Fruit fly (Drosophila melanogaster) whole organism, embryonic: ENCODE results near the gene CG42538.

Source experiments
- Ada2b ChIP-seq: fragments of 200-800 bp; sonication (Bioruptor generic); IDR thresholded peaks from 2 replicates; pipeline ENCODE4 v1.3.6; 2022; ENCODE audit warnings: missing biosample characterization, missing genetic modification characterization
- Atf-2 ChIP-seq: fragments of 200-800 bp; sonication (Bioruptor generic); optimal IDR thresholded peaks from 2 replicates; lab custom pipeline; 2016; ENCODE audit warnings: missing biosample characterization, missing genetic modification characterization
- Bteb2 ChIP-seq: fragments of 200-800 bp; sonication (Bioruptor generic); optimal IDR thresholded peaks from 2 replicates; lab custom pipeline; 2016; ENCODE audit warnings: missing biosample characterization, missing genetic modification characterization
- CG1024 ChIP-seq: fragments of 200-800 bp; sonication (Bioruptor generic); IDR thresholded peaks from 2 replicates; pipeline ENCODE4 v1.3.6; 2022; ENCODE audit warnings: missing biosample characterization, missing genetic modification characterization
- CG10959 ChIP-seq: fragments of 200-800 bp; sonication (Bioruptor generic); IDR thresholded peaks from 2 replicates; pipeline ENCODE4 v1.3.6; 2022; ENCODE audit warnings: missing biosample characterization, missing genetic modification characterization
- CG11398 ChIP-seq: fragments of 200-800 bp; sonication (Bioruptor generic); optimal IDR thresholded peaks from 2 replicates; lab custom pipeline; 2016; ENCODE audit warnings: missing biosample characterization, missing genetic modification characterization
- CG12071 ChIP-seq: fragments of 200-800 bp; sonication (Bioruptor generic); optimal IDR thresholded peaks from 3 replicates; lab custom pipeline; 2018; ENCODE audit warnings: missing biosample characterization, mild to moderate bottlenecking, missing genetic modification characterization
- CG12155 ChIP-seq: fragments of 200-800 bp; sonication (Bioruptor generic); optimal IDR thresholded peaks from 3 replicates; lab custom pipeline; 2016; ENCODE audit warnings: missing biosample characterization, missing genetic modification characterization
- CG12391 ChIP-seq: fragments of 200-800 bp; sonication (Bioruptor generic); optimal IDR thresholded peaks from 3 replicates; lab custom pipeline; 2018; ENCODE audit warnings: missing biosample characterization, mild to moderate bottlenecking, missing genetic modification characterization, moderate library complexity
- CG1602 ChIP-seq: fragments of 200-800 bp; sonication (Bioruptor generic); optimal IDR thresholded peaks from 3 replicates; lab custom pipeline; 2016; ENCODE audit warnings: missing biosample characterization, missing genetic modification characterization
- CG2116 ChIP-seq: fragments of 200-800 bp; sonication (Bioruptor generic); optimal IDR thresholded peaks from 3 replicates; lab custom pipeline; 2018; ENCODE audit warnings: missing biosample characterization, mild to moderate bottlenecking, missing genetic modification characterization
- CG2199 ChIP-seq: fragments of 200-800 bp; sonication (Bioruptor generic); IDR thresholded peaks from 3 replicates; pipeline ENCODE4 v1.3.6; 2022; ENCODE audit warnings: missing biosample characterization, missing genetic modification characterization
- CG2202 ChIP-seq: fragments of 200-800 bp; sonication (Bioruptor generic); optimal IDR thresholded peaks from 2 replicates; lab custom pipeline; 2018; ENCODE audit warnings: missing biosample characterization, mild to moderate bottlenecking, missing genetic modification characterization
- CG2678 ChIP-seq: fragments of 200-800 bp; sonication (Bioruptor generic); optimal IDR thresholded peaks from 3 replicates; lab custom pipeline; 2019; ENCODE audit warnings: missing biosample characterization, mild to moderate bottlenecking, missing genetic modification characterization, moderate library complexity
- CG31388 ChIP-seq: fragments of 200-800 bp; sonication (Bioruptor generic); optimal IDR thresholded peaks from 2 replicates; lab custom pipeline; 2016; ENCODE audit warnings: missing biosample characterization, missing genetic modification characterization
- CG34376 ChIP-seq: fragments of 200-800 bp; sonication (Bioruptor generic); optimal IDR thresholded peaks from 2 replicates; lab custom pipeline; 2018; ENCODE audit warnings: missing biosample characterization, mild to moderate bottlenecking, missing genetic modification characterization
- CG34422 ChIP-seq: fragments of 200-800 bp; sonication (Bioruptor generic); IDR thresholded peaks from 3 replicates; pipeline ENCODE4 v1.3.6; 2022; ENCODE audit warnings: missing biosample characterization, missing genetic modification characterization
- CG3726 ChIP-seq: fragments of 200-800 bp; sonication (Bioruptor generic); IDR thresholded peaks from 3 replicates; pipeline ENCODE4, ENCODE4 v1.3.6; 2022; ENCODE audit warnings: missing biosample characterization, missing genetic modification characterization
- CG3838 ChIP-seq: fragments of 200-800 bp; sonication (Bioruptor generic); optimal IDR thresholded peaks from 3 replicates; lab custom pipeline; 2016; ENCODE audit warnings: missing biosample characterization, missing genetic modification characterization
- CG3847 ChIP-seq: fragments of 200-800 bp; sonication (Bioruptor generic); IDR thresholded peaks from 2 replicates; pipeline ENCODE4 v1.3.6; 2022; ENCODE audit warnings: missing biosample characterization, missing genetic modification characterization
- CG6254 ChIP-seq: fragments of 200-800 bp; sonication (Bioruptor generic); optimal IDR thresholded peaks from 3 replicates; lab custom pipeline; 2017; ENCODE audit warnings: mild to moderate bottlenecking, missing biosample characterization, missing genetic modification reagents, missing genetic modification characterization
- CG9215 ChIP-seq: fragments of 200-800 bp; sonication (Bioruptor generic); IDR thresholded peaks from 2 replicates; pipeline ENCODE4 v1.3.6; 2022; ENCODE audit warnings: missing biosample characterization, missing genetic modification characterization
- CG9437 ChIP-seq: fragments of 200-800 bp; sonication (Bioruptor generic); optimal IDR thresholded peaks from 2 replicates; lab custom pipeline; 2018; ENCODE audit warnings: missing biosample characterization, mild to moderate bottlenecking, missing genetic modification characterization
- CG9817 ChIP-seq: fragments of 200-800 bp; sonication (Bioruptor generic); optimal IDR thresholded peaks from 2 replicates; lab custom pipeline; 2018; ENCODE audit warnings: missing biosample characterization, mild to moderate bottlenecking, missing genetic modification characterization, moderate library complexity
- CkIIα-i1 ChIP-seq: fragments of 200-800 bp; sonication (Bioruptor generic); IDR thresholded peaks from 2 replicates; pipeline ENCODE4 v1.3.6; 2022; ENCODE audit warnings: missing biosample characterization, missing genetic modification characterization
- Dfd ChIP-seq, 2 experiments: fragments of >200 bp; optimal IDR thresholded peaks; 2 replicates each; lab custom pipeline; 2017; ENCODE audit warnings: missing biosample characterization in 2 of 2, missing genetic modification characterization in 2 of 2
- Dip3 ChIP-seq: fragments of 200-800 bp; sonication (Bioruptor generic); optimal IDR thresholded peaks from 3 replicates; lab custom pipeline; 2016; ENCODE audit warnings: missing biosample characterization, missing genetic modification characterization
- Dp ChIP-seq: fragments of 200-800 bp; sonication (Bioruptor generic); optimal IDR thresholded peaks from 2 replicates; lab custom pipeline; 2018; ENCODE audit warnings: missing biosample characterization, mild to moderate bottlenecking, missing genetic modification characterization, moderate library complexity
- ERR ChIP-seq: fragments of 200-800 bp; sonication (Bioruptor generic); optimal IDR thresholded peaks from 2 replicates; lab custom pipeline; 2016; ENCODE audit warnings: missing biosample characterization, missing genetic modification characterization
- Fer1 ChIP-seq: fragments of 200-800 bp; sonication (Bioruptor generic); optimal IDR thresholded peaks from 2 replicates; lab custom pipeline; 2017; ENCODE audit warnings: missing biosample characterization, mild to moderate bottlenecking, missing genetic modification characterization
- Hmr ChIP-seq: fragments of 200-800 bp; sonication (Bioruptor generic); optimal IDR thresholded peaks from 3 replicates; lab custom pipeline; 2017; ENCODE audit warnings: mild to moderate bottlenecking, missing biosample characterization, missing genetic modification reagents, missing genetic modification characterization
- Hmx ChIP-seq: fragments of 200-800 bp; sonication (Bioruptor generic); optimal IDR thresholded peaks from 2 replicates; lab custom pipeline; 2016; ENCODE audit warnings: missing biosample characterization, missing genetic modification characterization
- Hr78 ChIP-seq, 2 experiments: fragments of 200-800 bp in 1 of 2; fragments of >200 bp in 1 of 2; sonication (Bioruptor generic) in 1 of 2; optimal IDR thresholded peaks; 2 replicates each; lab custom pipeline; 2017 to 2019; ENCODE audit warnings: missing biosample characterization in 2 of 2, missing genetic modification characterization in 2 of 2, mild to moderate bottlenecking in 1 of 2, moderate library complexity in 1 of 2
- Kr ChIP-seq: fragments of 200-800 bp; sonication (Bioruptor generic); optimal IDR thresholded peaks from 2 replicates; lab custom pipeline; 2017; ENCODE audit warnings: missing biosample characterization, mild to moderate bottlenecking, missing genetic modification characterization
- Meics ChIP-seq: fragments of 200-800 bp; sonication (Bioruptor generic); optimal IDR thresholded peaks from 2 replicates; lab custom pipeline; 2017; ENCODE audit warnings: missing biosample characterization, mild to moderate bottlenecking, missing genetic modification characterization
- Nf-YC ChIP-seq: fragments of 200-800 bp; optimal IDR thresholded peaks from 3 replicates; lab custom pipeline; 2019; ENCODE audit warnings: missing biosample characterization, mild to moderate bottlenecking, missing genetic modification characterization, moderate library complexity
- Ptx1 ChIP-seq: fragments of 200-800 bp; sonication (Bioruptor generic); IDR thresholded peaks from 2 replicates; pipeline ENCODE4 v1.3.6; 2022; ENCODE audit warnings: missing biosample characterization, missing genetic modification characterization
- corto ChIP-seq: fragments of 200-800 bp; sonication (Bioruptor generic); optimal IDR thresholded peaks from 2 replicates; lab custom pipeline; 2016; ENCODE audit warnings: missing biosample characterization, mild to moderate bottlenecking, missing genetic modification characterization, moderate library complexity
- dpn ChIP-seq, 2 experiments: fragments of 200-800 bp; sonication (Bioruptor generic); optimal IDR thresholded peaks; 3 replicates each; lab custom pipeline; 2016; ENCODE audit warnings: missing biosample characterization in 2 of 2, missing genetic modification characterization in 2 of 2
- gcm2 ChIP-seq: fragments of 200-800 bp; sonication (Bioruptor generic); optimal IDR thresholded peaks from 2 replicates; lab custom pipeline; 2016; ENCODE audit warnings: missing biosample characterization, missing genetic modification characterization
- gem ChIP-seq: fragments of 200-800 bp; sonication (Bioruptor generic); optimal IDR thresholded peaks from 2 replicates; lab custom pipeline; 2019; ENCODE audit warnings: missing biosample characterization, mild to moderate bottlenecking, missing genetic modification characterization, moderate library complexity
- lilli ChIP-seq: fragments of 200-800 bp; sonication (Bioruptor generic); optimal IDR thresholded peaks from 3 replicates; lab custom pipeline; 2016; ENCODE audit warnings: missing biosample characterization, missing genetic modification characterization
- mam ChIP-seq: fragments of 200-800 bp; sonication (Bioruptor generic); optimal IDR thresholded peaks from 3 replicates; lab custom pipeline; 2016; ENCODE audit warnings: missing biosample characterization, missing genetic modification characterization
- mirr ChIP-seq: fragments of 200-800 bp; sonication (Bioruptor generic); optimal IDR thresholded peaks from 3 replicates; lab custom pipeline; 2018; ENCODE audit warnings: missing biosample characterization, mild to moderate bottlenecking, missing genetic modification characterization
- nerfin-1 ChIP-seq: fragments of 200-800 bp; sonication (Bioruptor generic); optimal IDR thresholded peaks from 3 replicates; lab custom pipeline; 2019; ENCODE audit warnings: missing biosample characterization, mild to moderate bottlenecking, missing genetic modification characterization, moderate library complexity
- phol ChIP-seq: fragments of 200-800 bp; sonication (Bioruptor generic); optimal IDR thresholded peaks from 3 replicates; lab custom pipeline; 2018; ENCODE audit warnings: missing biosample characterization, mild to moderate bottlenecking, missing genetic modification characterization, moderate library complexity
- pita ChIP-seq: fragments of 200-800 bp; sonication (Bioruptor generic); optimal IDR thresholded peaks from 2 replicates; lab custom pipeline; 2017; ENCODE audit warnings: missing biosample characterization, mild to moderate bottlenecking, missing genetic modification characterization
- pum ChIP-seq: fragments of 200-800 bp; sonication (Bioruptor generic); optimal IDR thresholded peaks from 2 replicates; lab custom pipeline; 2016; ENCODE audit warnings: missing biosample characterization, missing genetic modification characterization
- ranshi ChIP-seq: fragments of 200-800 bp; sonication (Bioruptor generic); IDR thresholded peaks from 2 replicates; pipeline ENCODE4 v1.3.6; 2022; ENCODE audit warnings: missing biosample characterization, missing genetic modification characterization
- sug ChIP-seq: fragments of 200-800 bp; optimal IDR thresholded peaks from 2 replicates; lab custom pipeline; 2019; ENCODE audit warnings: missing biosample characterization, mild to moderate bottlenecking, missing genetic modification characterization, moderate library complexity
- trh ChIP-seq: fragments of 200-800 bp; sonication (Bioruptor generic); optimal IDR thresholded peaks from 2 replicates; lab custom pipeline; 2016; ENCODE audit warnings: missing biosample characterization, missing genetic modification characterization
- zen2 ChIP-seq: fragments of 200-800 bp; sonication (Bioruptor generic); IDR thresholded peaks from 3 replicates; pipeline ENCODE4 v1.3.6; 2022; ENCODE audit warnings: missing biosample characterization, missing genetic modification characterization; ENCODE audit not compliant: partially characterized antibody

The CG42538 gene

dm6 chr3L:15988039-15988546 is 46.2 kb upstream of the CG42538 start, which contains the start of gene Hip14 (continued):
- TF ChIP-seq Dip3 (GFP tag; lab: Kevin White, UChicago), result no peak
- TF ChIP-seq CG1024 (GFP tag; lab: Robert Waterston, UW), result no peak
- no peak for TF ChIP-seq Hmr (GFP tag; lab: Kevin White, UChicago)
- TF ChIP-seq Nf-YC (tag; lab: Kevin White, UChicago), result no peak
- TF ChIP-seq CG12071, result no peak
- TF ChIP-seq Ptx1 (GFP tag; lab: Robert Waterston, UW), result no peak
- TF ChIP-seq CG2199, result no peak
- no peak for TF ChIP-seq CG2202 (tag; lab: Kevin White, UChicago)
- no peak for TF ChIP-seq mirr (GFP tag; lab: Kevin White, UChicago)
- no peak for TF ChIP-seq CG10959 (GFP tag; lab: Robert Waterston, UW)
- no peak for TF ChIP-seq CG6254 (GFP tag; lab: Kevin White, UChicago)
- TF ChIP-seq ERR (GFP tag; lab: Kevin White, UChicago), result peak; percentile 10
- no peak for TF ChIP-seq Hr78 (GFP tag; optimal IDR thresholded peaks at IDR 0.05; lab: Kevin White, UChicago)
- no peak for TF ChIP-seq trh
- TF ChIP-seq corto (GFP tag; lab: Kevin White, UChicago), result no peak
- peak; percentile 52 for TF ChIP-seq CG12391 (tag; lab: Kevin White, UChicago)
- no peak for TF ChIP-seq CkIIα-i1 (GFP tag; lab: Robert Waterston, UW)
- TF ChIP-seq Atf-2 (GFP tag; lab: Kevin White, UChicago), result no peak
- TF ChIP-seq CG9215 (GFP tag; lab: Robert Waterston, UW), result no peak
- TF ChIP-seq phol (tag; lab: Kevin White, UChicago), result peak; percentile 37
- peak; percentile 46 for TF ChIP-seq Fer1 (GFP tag; lab: Kevin White, UChicago)
- TF ChIP-seq gcm2, result no peak
- peak; percentile 16 for TF ChIP-seq sug (tag; lab: Kevin White, UChicago)
- no peak for TF ChIP-seq CG3838 (GFP tag; lab: Kevin White, UChicago)
- TF ChIP-seq CG31388 (GFP tag; lab: Kevin White, UChicago), result no peak
- TF ChIP-seq CG1602 (GFP tag; lab: Kevin White, UChicago), result no peak
- TF ChIP-seq ranshi (GFP tag; lab: Robert Waterston, UW), result no peak
- TF ChIP-seq pum (GFP tag; lab: Kevin White, UChicago), result no peak
- no peak for TF ChIP-seq CG12155
- TF ChIP-seq dpn (GFP tag; optimal IDR thresholded peaks at IDR 0.05; lab: Kevin White, UChicago), result no peak
- TF ChIP-seq CG3847, result 0 out of 2 replicates have a peak, but pooled peaks have one; percentile 14
- TF ChIP-seq lilli (GFP tag; lab: Kevin White, UChicago), result peak; percentile 8
- TF ChIP-seq Meics (GFP tag; lab: Kevin White, UChicago), result no peak
- TF ChIP-seq zen2 (GFP tag; lab: Robert Waterston, UW), result no peak
- peak; percentile 39 for TF ChIP-seq Dp
- TF ChIP-seq nerfin-1 (tag; lab: Kevin White, UChicago), result peak; percentile 80
- TF ChIP-seq Ada2b (GFP tag; lab: Robert Waterston, UW), result no peak
- TF ChIP-seq CG34376, result peak; percentile 19
- peak; percentile 78; the same call in 2 of the 3 replicates for TF ChIP-seq CG34422
- no peak for TF ChIP-seq mam
- no peak for TF ChIP-seq gem
- TF ChIP-seq CG9437 (GFP tag; lab: Kevin White, UChicago), result no peak
- TF ChIP-seq CG2116 (GFP tag; lab: Kevin White, UChicago), result peak; percentile 52
- TF ChIP-seq Bteb2 (GFP tag; lab: Kevin White, UChicago), result no peak
- TF ChIP-seq Kr (GFP tag; lab: Kevin White, UChicago), result no peak
- no peak for TF ChIP-seq CG9817 (tag; lab: Kevin White, UChicago)
- TF ChIP-seq CG11398 (GFP tag; lab: Kevin White, UChicago), result no peak
- no peak for TF ChIP-seq CG3726 (GFP tag; lab: Robert Waterston, UW)
- no peak for TF ChIP-seq pita (GFP tag; lab: Kevin White, UChicago)
- TF ChIP-seq Dfd (GFP tag; optimal IDR thresholded peaks at IDR 0.05; lab: Kevin White, UChicago), result no peak
- no peak for TF ChIP-seq Hmx (GFP tag; lab: Kevin White, UChicago)
- no peak for TF ChIP-seq CG2678
